Worm (Caenorhabditis elegans) whole organism, midembryonic: ENCODE results near the gene W08E12.9.
"Not testable (repeated sequence)": the region's sequence is repeated elsewhere in the genome, so short reads cannot be mapped to it uniquely, and the experiment has no call there.

ENCODE experiments used
- T22C8.4 ChIP-seq: fragments of 200-800 bp; sonication (Bioruptor generic); IDR thresholded peaks from 2 replicates; pipeline ENCODE4 v1.3.6; 2022; ENCODE audit warnings: missing genetic modification characterization, missing compliant biosample characterization
- cog-1 ChIP-seq: sonication (generic microtip); optimal IDR thresholded peaks from 2 replicates; lab custom pipeline; 2016; ENCODE audit warnings: missing genetic modification characterization, missing compliant biosample characterization
- flt-1 ChIP-seq: fragments of 200-800 bp; sonication (Bioruptor generic); IDR thresholded peaks from 2 replicates; pipeline ENCODE4 v1.3.6; 2022; ENCODE audit warnings: missing genetic modification characterization, missing compliant biosample characterization
- ref-1 ChIP-seq: fragments of 200-800 bp; sonication (Bioruptor generic); conservative IDR thresholded peaks from 2 replicates; pipeline ENCODE4 v1.3.6; 2022; ENCODE audit warnings: missing genetic modification reagents, missing genetic modification characterization, missing compliant biosample characterization

- TF ChIP-seq T22C8.4 (GFP tag; lab: Robert Waterston, UW); ref-1 (GFP tag; lab: Robert Waterston, UW); cog-1; flt-1 (GFP tag; lab: Robert Waterston, UW): not testable (repeated sequence)
Measured at ce11 chrIV:3302058-3302457, 5.3 kb downstream of the W08E12.9 start, which contains the start of gene W08E12.4.
